Worm (Caenorhabditis elegans) whole organism, L1 larva: Measurements from ENCODE around the gene atg-9.

Source experiments
- C04F5.9 ChIP-seq: sonication (generic microtip); optimal IDR thresholded peaks from 2 replicates; lab custom pipeline; 2016; ENCODE audit warnings: missing genetic modification characterization, missing compliant biosample characterization
- C16A3.4 ChIP-seq: fragments of 150-350 bp; optimal IDR thresholded peaks from 2 replicates; lab custom pipeline; 2014; ENCODE audit warnings: missing biosample characterization, missing genetic modification characterization
- F16B12.6 ChIP-seq: fragments of 150-350 bp; optimal IDR thresholded peaks from 2 replicates; lab custom pipeline; 2014; ENCODE audit warnings: missing biosample characterization, missing genetic modification characterization
- Y116A8C.19 ChIP-seq: sonication (generic microtip); optimal IDR thresholded peaks from 2 replicates; lab custom pipeline; 2016; ENCODE audit warnings: missing compliant biosample characterization, missing genetic modification characterization, borderline replicate concordance
- aha-1 ChIP-seq: fragments of 150-350 bp; optimal IDR thresholded peaks from 2 replicates; lab custom pipeline; 2014; ENCODE audit warnings: missing biosample characterization, missing genetic modification characterization
- ama-1 ChIP-seq: fragments of 150-350 bp; optimal IDR thresholded peaks from 2 replicates; lab custom pipeline; 2014
- blmp-1 ChIP-seq: fragments of 150-350 bp; optimal IDR thresholded peaks from 2 replicates; lab custom pipeline; 2014; ENCODE audit warnings: missing biosample characterization, missing genetic modification characterization
- ceh-8 ChIP-seq: fragments of 200-800 bp; sonication (Bioruptor generic); optimal IDR thresholded peaks from 2 replicates; lab custom pipeline; 2018; ENCODE audit warnings: mild to moderate bottlenecking, missing genetic modification characterization, moderate library complexity, missing compliant biosample characterization
- ceh-82 ChIP-seq, 3 experiments: fragments of 150-350 bp in 1 of 3; sonication (generic microtip) in 2 of 3; optimal IDR thresholded peaks; 2 replicates each; lab custom pipeline; 2014 to 2017; ENCODE audit warnings: missing biosample characterization in 3 of 3, missing genetic modification characterization in 3 of 3
- ceh-90 ChIP-seq: sonication (generic microtip); optimal IDR thresholded peaks from 2 replicates; lab custom pipeline; 2016; ENCODE audit warnings: missing genetic modification characterization, missing compliant biosample characterization
- dpl-1 ChIP-seq, 3 experiments: fragments of 150-350 bp in 2 of 3; sonication (generic microtip) in 1 of 3; optimal IDR thresholded peaks; 2 replicates each; lab custom pipeline; 2014 to 2017; ENCODE audit warnings: missing biosample characterization in 3 of 3, missing genetic modification characterization in 3 of 3, missing genetic modification reagents in 3 of 3
- dsc-1 ChIP-seq: sonication (generic microtip); optimal IDR thresholded peaks from 2 replicates; lab custom pipeline; 2016; ENCODE audit warnings: mild to moderate bottlenecking, missing genetic modification characterization, missing compliant biosample characterization
- efl-1 ChIP-seq, 4 experiments: fragments of 150-350 bp; optimal IDR thresholded peaks in 3 of 4; peaks in 1 of 4; 1 replicate in 1 of 4; 2 replicates in 3 of 4; lab custom pipeline; 2014; ENCODE audit warnings: missing biosample characterization in 2 of 4, missing genetic modification characterization in 2 of 4, missing genetic modification reagents in 2 of 4
- efl-3 ChIP-seq: fragments of 200-800 bp; sonication (Bioruptor generic); optimal IDR thresholded peaks from 2 replicates; lab custom pipeline; 2018; ENCODE audit warnings: mild to moderate bottlenecking, missing genetic modification characterization, missing compliant biosample characterization
- egl-27 ChIP-seq, 2 experiments: fragments of 150-350 bp in 1 of 2; sonication (generic microtip); optimal IDR thresholded peaks; 3 replicates each; lab custom pipeline; 2017 to 2018; ENCODE audit warnings: missing biosample characterization in 2 of 2, missing genetic modification characterization in 2 of 2, missing genetic modification reagents in 2 of 2
- elt-2 ChIP-seq: sonication (generic microtip); optimal IDR thresholded peaks from 2 replicates; lab custom pipeline; 2016; ENCODE audit warnings: missing genetic modification characterization, mild to moderate bottlenecking, inconsistent platforms, missing compliant biosample characterization, missing genetic modification reagents
- ets-5 ChIP-seq: fragments of 200-800 bp; sonication (Bioruptor generic); IDR thresholded peaks from 2 replicates; pipeline ENCODE4 v1.3.6; 2022; ENCODE audit warnings: missing genetic modification characterization, missing compliant biosample characterization
- fkh-4 ChIP-seq: sonication (generic microtip); optimal IDR thresholded peaks from 2 replicates; lab custom pipeline; 2016; ENCODE audit warnings: missing compliant biosample characterization, missing genetic modification characterization, borderline replicate concordance
- fkh-8 ChIP-seq: sonication (generic microtip); optimal IDR thresholded peaks from 2 replicates; lab custom pipeline; 2016; ENCODE audit warnings: mild to moderate bottlenecking, missing genetic modification characterization, missing compliant biosample characterization
- fos-1 ChIP-seq: fragments of 150-350 bp; optimal IDR thresholded peaks from 2 replicates; lab custom pipeline; 2014; ENCODE audit warnings: missing biosample characterization, missing genetic modification characterization
- hlh-17 ChIP-seq: fragments of 200-800 bp; sonication (Bioruptor generic); optimal IDR thresholded peaks from 2 replicates; lab custom pipeline; 2018; ENCODE audit warnings: missing genetic modification characterization, mild to moderate bottlenecking, missing compliant biosample characterization, moderate library complexity, borderline replicate concordance
- isw-1 ChIP-seq: fragments of 200-800 bp; sonication (Bioruptor generic); IDR thresholded peaks from 2 replicates; pipeline ENCODE4 v1.3.6; 2022; ENCODE audit warnings: missing genetic modification characterization, missing compliant biosample characterization
- lin-13 ChIP-seq: fragments of 150-350 bp; optimal IDR thresholded peaks from 2 replicates; lab custom pipeline; 2014; ENCODE audit warnings: missing biosample characterization, missing genetic modification reagents, missing genetic modification characterization
- lin-15B ChIP-seq: fragments of 150-350 bp; sonication (generic microtip); optimal IDR thresholded peaks from 3 replicates; lab custom pipeline; 2014; ENCODE audit warnings: missing biosample characterization, missing genetic modification characterization
- lin-35 ChIP-seq, 2 experiments: fragments of 150-350 bp; optimal IDR thresholded peaks; 2 replicates each; lab custom pipeline; 2014; ENCODE audit warnings: missing biosample characterization in 2 of 2, missing genetic modification characterization in 2 of 2, missing genetic modification reagents in 2 of 2
- lin-39 ChIP-seq: fragments of 150-350 bp; optimal IDR thresholded peaks from 2 replicates; lab custom pipeline; 2014; ENCODE audit warnings: missing biosample characterization, missing genetic modification reagents, missing genetic modification characterization
- lir-3 ChIP-seq: sonication (generic microtip); optimal IDR thresholded peaks from 2 replicates; lab custom pipeline; 2016; ENCODE audit warnings: mild to moderate bottlenecking, missing genetic modification characterization, moderate library complexity, missing compliant biosample characterization; ENCODE audit not compliant: poor library complexity
- mdl-1 ChIP-seq, 2 experiments: fragments of 150-350 bp; optimal IDR thresholded peaks; 2 replicates each; lab custom pipeline; 2014 to 2017; ENCODE audit warnings: missing biosample characterization in 2 of 2, missing genetic modification characterization in 2 of 2, inconsistent platforms in 1 of 2
- mep-1 ChIP-seq: fragments of 150-350 bp; optimal IDR thresholded peaks from 2 replicates; lab custom pipeline; 2014; ENCODE audit warnings: missing biosample characterization, missing genetic modification characterization
- nhr-11 ChIP-seq: fragments of 150-350 bp; optimal IDR thresholded peaks from 2 replicates; lab custom pipeline; 2014; ENCODE audit warnings: missing biosample characterization, missing genetic modification characterization
- nhr-19 ChIP-seq: fragments of 200-800 bp; sonication (Bioruptor generic); conservative IDR thresholded peaks from 2 replicates; pipeline ENCODE4 v1.3.6; 2022; ENCODE audit warnings: missing genetic modification characterization, missing compliant biosample characterization
- nhr-20 ChIP-seq: sonication (generic microtip); optimal IDR thresholded peaks from 2 replicates; lab custom pipeline; 2016; ENCODE audit warnings: mild to moderate bottlenecking, missing genetic modification characterization, missing compliant biosample characterization
- nhr-237 ChIP-seq: fragments of 150-350 bp; optimal IDR thresholded peaks from 2 replicates; lab custom pipeline; 2014; ENCODE audit warnings: missing biosample characterization, missing genetic modification characterization
- nhr-28 ChIP-seq: fragments of 150-350 bp; optimal IDR thresholded peaks from 2 replicates; lab custom pipeline; 2014; ENCODE audit warnings: missing biosample characterization, missing genetic modification characterization
- nhr-47 ChIP-seq: sonication (generic microtip); optimal IDR thresholded peaks from 2 replicates; lab custom pipeline; 2016; ENCODE audit warnings: mild to moderate bottlenecking, missing genetic modification characterization, moderate library complexity, missing compliant biosample characterization
- nhr-77 ChIP-seq: fragments of 150-350 bp; optimal IDR thresholded peaks from 2 replicates; lab custom pipeline; 2014; ENCODE audit warnings: missing biosample characterization, missing genetic modification characterization
- nhr-84 ChIP-seq: sonication (generic microtip); optimal IDR thresholded peaks from 2 replicates; lab custom pipeline; 2017; ENCODE audit warnings: missing biosample characterization, missing genetic modification characterization
- pax-3 ChIP-seq: fragments of 200-800 bp; sonication (Bioruptor generic); optimal IDR thresholded peaks from 2 replicates; lab custom pipeline; 2018; ENCODE audit warnings: mild to moderate bottlenecking, missing genetic modification characterization, moderate library complexity, missing compliant biosample characterization
- pqm-1 ChIP-seq: sonication (generic microtip); optimal IDR thresholded peaks from 3 replicates; lab custom pipeline; 2017; ENCODE audit warnings: missing biosample characterization, missing genetic modification characterization
- rnt-1 ChIP-seq: sonication (generic microtip); optimal IDR thresholded peaks from 2 replicates; lab custom pipeline; 2016; ENCODE audit warnings: mild to moderate bottlenecking, missing genetic modification characterization, moderate library complexity, missing compliant biosample characterization
- skn-1 ChIP-seq: fragments of 150-350 bp; optimal IDR thresholded peaks from 2 replicates; lab custom pipeline; 2014; ENCODE audit warnings: missing biosample characterization, missing genetic modification characterization
- snpc-4 ChIP-seq: fragments of 150-350 bp; optimal IDR thresholded peaks from 2 replicates; lab custom pipeline; 2014; ENCODE audit warnings: missing biosample characterization, missing genetic modification characterization
- sox-4 ChIP-seq: sonication (generic microtip); optimal IDR thresholded peaks from 2 replicates; lab custom pipeline; 2016; ENCODE audit warnings: missing genetic modification characterization, missing compliant biosample characterization
- sup-37 ChIP-seq: fragments of 200-800 bp; sonication (Bioruptor generic); optimal IDR thresholded peaks from 2 replicates; lab custom pipeline; 2018; ENCODE audit warnings: mild to moderate bottlenecking, missing genetic modification characterization, missing compliant biosample characterization
- swsn-7 ChIP-seq: sonication (generic microtip); optimal IDR thresholded peaks from 2 replicates; lab custom pipeline; 2016; ENCODE audit warnings: missing genetic modification characterization, missing compliant biosample characterization
- tbx-2 ChIP-seq: sonication (generic microtip); optimal IDR thresholded peaks from 2 replicates; lab custom pipeline; 2016; ENCODE audit warnings: missing genetic modification characterization, missing compliant biosample characterization
- tlp-1 ChIP-seq: fragments of 150-350 bp; optimal IDR thresholded peaks from 2 replicates; lab custom pipeline; 2014; ENCODE audit warnings: missing biosample characterization, missing genetic modification characterization
- unc-130 ChIP-seq: fragments of 150-350 bp; optimal IDR thresholded peaks from 2 replicates; lab custom pipeline; 2017; ENCODE audit warnings: missing biosample characterization, missing genetic modification characterization, inconsistent platforms
- unc-86 ChIP-seq: sonication (generic microtip); optimal IDR thresholded peaks from 2 replicates; lab custom pipeline; 2016; ENCODE audit warnings: missing genetic modification characterization, missing compliant biosample characterization
- unc-98 ChIP-seq: fragments of 200-800 bp; sonication (Bioruptor generic); IDR thresholded peaks from 2 replicates; pipeline ENCODE4 v1.3.6; 2022; ENCODE audit warnings: missing genetic modification characterization, missing compliant biosample characterization
- vab-15 ChIP-seq: sonication (generic microtip); optimal IDR thresholded peaks from 2 replicates; lab custom pipeline; 2017; ENCODE audit warnings: missing genotype, mild to moderate bottlenecking, missing genetic modification characterization, missing compliant biosample characterization
- xbp-1 ChIP-seq: sonication (generic microtip); optimal IDR thresholded peaks from 2 replicates; lab custom pipeline; 2016; ENCODE audit warnings: missing genetic modification characterization, missing compliant biosample characterization
- zag-1 ChIP-seq: fragments of 150-350 bp; optimal IDR thresholded peaks from 2 replicates; lab custom pipeline; 2014; ENCODE audit warnings: missing biosample characterization, missing genetic modification characterization

Gene atg-9

DNA sequence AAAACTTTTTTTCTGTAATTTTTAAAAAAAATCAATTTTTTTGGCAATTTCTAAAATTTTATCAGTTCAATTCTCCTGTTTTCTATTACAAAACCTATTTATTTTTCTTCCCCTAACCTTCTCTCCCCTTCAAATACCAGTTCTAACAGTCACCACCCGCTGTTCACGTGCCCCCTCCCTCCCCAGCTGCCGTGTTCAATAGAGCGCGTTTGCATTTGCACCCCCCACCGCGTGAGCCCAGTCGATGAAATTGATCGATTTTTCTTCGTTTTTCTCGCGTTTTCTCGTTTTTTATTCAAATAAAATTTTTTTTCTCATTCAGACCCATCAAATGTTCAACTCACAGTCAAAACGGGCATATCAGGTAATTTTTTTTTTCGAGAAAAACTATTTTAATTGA lies at the start of gene atg-9:
Gene atg-9 (plus strand): TSS at position 332 of the 400 bp plus-strand sequence.
- TF ChIP-seq elt-2 (tag; lab: Kevin White, UChicago) (peak; percentile 36), isw-1 (GFP tag; lab: Robert Waterston, UW) (peak; percentile 31; the same call in 1 of the 2 replicates), nhr-77 (peak; percentile 58), hlh-17 (GFP tag; lab: Kevin White, UChicago) (no peak), efl-1 (optimal IDR thresholded peaks at IDR 0.05; lab: Kevin White, UChicago) (peak; percentile 65 to 71), efl-1 (GFP tag; optimal IDR thresholded peaks at IDR 0.05 in 1 of 2; lab: Kevin White, UChicago) (peak; percentile 68 to 96), nhr-11 (tag; lab: Kevin White, UChicago) (no peak), swsn-7 (tag; lab: Kevin White, UChicago) (peak; percentile 46), mep-1 (tag; lab: Kevin White, UChicago) (peak; percentile 88), dsc-1 (peak; percentile 33), ceh-8 (GFP tag; lab: Kevin White, UChicago) (peak; percentile 3), lin-13 (peak; percentile 80), lir-3 (tag; lab: Kevin White, UChicago) (no peak), fkh-4 (tag; lab: Kevin White, UChicago) (no peak), ama-1 (lab: Kevin White, UChicago) (peak; percentile 67), tbx-2 (tag; lab: Kevin White, UChicago) (peak; percentile 43), dpl-1 (GFP tag; optimal IDR thresholded peaks at IDR 0.05; lab: Kevin White, UChicago) (peak; percentile 55 to 75 (median 67)), ets-5 (GFP tag; lab: Robert Waterston, UW) (no peak), sox-4 (tag; lab: Kevin White, UChicago) (no peak), fos-1 (tag; lab: Kevin White, UChicago) (no peak), skn-1 (tag; lab: Kevin White, UChicago) (peak; percentile 81), F16B12.6 (tag; lab: Kevin White, UChicago) (peak; percentile 36), snpc-4 (tag; lab: Kevin White, UChicago) (peak; percentile 44), unc-130 (tag; lab: Kevin White, UChicago) (peak; percentile 56), nhr-84 (tag; lab: Kevin White, UChicago) (no peak), pax-3 (no peak), blmp-1 (tag; lab: Kevin White, UChicago) (peak; percentile 72), ceh-90 (tag; lab: Kevin White, UChicago) (no peak), zag-1 (tag; lab: Kevin White, UChicago) (no peak), lin-35 (GFP tag; optimal IDR thresholded peaks at IDR 0.05; lab: Kevin White, UChicago) (peak; percentile 56 to 85), Y116A8C.19 (no peak), fkh-8 (tag; lab: Kevin White, UChicago) (peak; percentile 68), tlp-1 (tag; lab: Kevin White, UChicago) (no peak), xbp-1 (tag; lab: Kevin White, UChicago) (peak; percentile 40), vab-15 (tag; lab: Kevin White, UChicago) (peak; percentile 69), nhr-19 (GFP tag; lab: Robert Waterston, UW) (peak; percentile 75), lin-15B (tag; lab: Kevin White, UChicago) (peak; percentile 34), egl-27 (tag; optimal IDR thresholded peaks at IDR 0.05; lab: Kevin White, UChicago) (no peak), unc-86 (tag; lab: Kevin White, UChicago) (peak; percentile 3), sup-37 (GFP tag; lab: Kevin White, UChicago) (no peak), nhr-237 (tag; lab: Kevin White, UChicago) (peak; percentile 9), C04F5.9 (tag; lab: Kevin White, UChicago) (no peak), unc-98 (GFP tag; lab: Robert Waterston, UW) (no peak), aha-1 (tag; lab: Kevin White, UChicago) (no peak), pqm-1 (tag; lab: Kevin White, UChicago) (no peak), ceh-82 (tag; optimal IDR thresholded peaks at IDR 0.05; lab: Kevin White, UChicago) (peak; percentile 42 to 78 (median 51)), efl-3 (no peak), C16A3.4 (tag; lab: Kevin White, UChicago) (peak; percentile 88), mdl-1 (tag; optimal IDR thresholded peaks at IDR 0.05; lab: Kevin White, UChicago) (peak in 1 of 2 experiments; percentile 98), lin-39 (tag; lab: Kevin White, UChicago) (no peak), nhr-20 (tag; lab: Kevin White, UChicago) (peak; percentile 78), rnt-1 (peak; percentile 61), nhr-47 (tag; lab: Kevin White, UChicago) (peak; percentile 63), nhr-28 (no peak)
